Worm (Caenorhabditis elegans): Measurements from ENCODE around the gene F39F10.3.

Gene F39F10.3

DNA sequence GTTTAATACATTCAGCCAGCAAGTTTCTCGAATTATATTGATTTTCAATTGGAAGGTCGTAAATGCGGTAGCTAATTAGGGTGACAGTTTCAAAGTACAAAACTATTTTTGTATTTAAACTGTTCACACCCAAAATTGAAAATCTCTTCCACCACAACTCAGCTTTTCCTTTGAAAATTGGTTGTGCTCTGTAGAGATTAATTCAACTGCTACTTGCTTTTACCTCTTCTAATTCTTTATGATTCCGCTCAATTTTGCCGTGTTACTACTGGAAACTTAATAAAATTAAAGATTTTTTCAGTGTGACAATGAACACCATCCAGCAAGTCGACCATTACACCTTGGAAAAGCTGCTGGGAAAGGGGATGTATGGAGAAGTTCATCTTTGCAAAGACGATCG is at the start of gene F39F10.3:
TSS of gene F39F10.3 (plus strand) at position 301 of the 400 bp plus-strand sequence.
- TF ChIP-seq nhr-12 (tag; optimal IDR thresholded peaks at IDR 0.05) (no peak), blmp-1 (tag; optimal IDR thresholded peaks at IDR 0.05) (no peak), nhr-90 (tag; optimal IDR thresholded peaks at IDR 0.05; ENCODE audit: poor library complexity) (no peak), unc-130 (tag; optimal IDR thresholded peaks at IDR 0.05) (no peak), ama-1 (optimal IDR thresholded peaks at IDR 0.05) (no peak), nhr-47 (tag; optimal IDR thresholded peaks at IDR 0.05) (no peak), nhr-19 (GFP tag; conservative IDR thresholded peaks at IDR 0.05) (no peak), lin-39 (tag; optimal IDR thresholded peaks at IDR 0.05) (no peak), nhr-28 (tag; optimal IDR thresholded peaks at IDR 0.05) (no peak), mef-2 (tag; optimal IDR thresholded peaks at IDR 0.05) (no peak)

DNA sequence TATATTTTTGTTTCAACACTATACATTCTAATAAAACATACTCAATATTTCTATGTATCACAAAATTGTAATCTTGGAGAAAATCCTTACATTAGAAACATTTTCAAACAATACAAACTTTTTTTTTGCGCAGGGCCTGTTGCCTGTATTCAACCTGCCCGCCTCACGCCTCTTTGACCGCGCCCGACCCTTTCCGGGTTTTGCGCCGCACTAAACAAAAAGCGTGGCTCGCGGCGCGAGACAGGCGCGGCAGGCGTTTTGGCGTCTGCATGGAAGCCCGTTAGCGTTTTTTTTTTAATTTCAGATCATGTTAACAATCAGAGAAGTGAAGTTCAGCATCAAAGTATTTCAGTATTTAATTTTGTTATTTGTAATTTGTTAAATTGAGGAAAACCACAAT is 48.8 kb upstream of the F39F10.3 start:
- TF ChIP-seq efl-1 (optimal IDR thresholded peaks at IDR 0.05), result no peak
- TF ChIP-seq efl-1 (GFP tag; optimal IDR thresholded peaks at IDR 0.05 in 1 of 2), result no peak
- no peak for TF ChIP-seq lin-15B (tag; optimal IDR thresholded peaks at IDR 0.05)
- TF ChIP-seq F16B12.6 (tag; optimal IDR thresholded peaks at IDR 0.05), result no peak
- no peak for TF ChIP-seq unc-86 (tag; optimal IDR thresholded peaks at IDR 0.05)
- TF ChIP-seq nhr-47 (tag; optimal IDR thresholded peaks at IDR 0.05), result no peak
- no peak for TF ChIP-seq unc-98 (GFP tag; IDR thresholded peaks at IDR 0.05)
- TF ChIP-seq ceh-88 (GFP tag; IDR thresholded peaks at IDR 0.05), result no peak
- TF ChIP-seq zip-4 (GFP tag; optimal IDR thresholded peaks at IDR 0.05), result no peak
- TF ChIP-seq lin-39 (tag; optimal IDR thresholded peaks at IDR 0.05), result no peak
- TF ChIP-seq mef-2 (tag; optimal IDR thresholded peaks at IDR 0.05), result no peak
- no peak for TF ChIP-seq C34B4.2 (tag; optimal IDR thresholded peaks at IDR 0.05)
- no peak for TF ChIP-seq ceh-8 (GFP tag; optimal IDR thresholded peaks at IDR 0.05)
- TF ChIP-seq lir-3 (tag; optimal IDR thresholded peaks at IDR 0.05; ENCODE audit: poor library complexity), result no peak

DNA sequence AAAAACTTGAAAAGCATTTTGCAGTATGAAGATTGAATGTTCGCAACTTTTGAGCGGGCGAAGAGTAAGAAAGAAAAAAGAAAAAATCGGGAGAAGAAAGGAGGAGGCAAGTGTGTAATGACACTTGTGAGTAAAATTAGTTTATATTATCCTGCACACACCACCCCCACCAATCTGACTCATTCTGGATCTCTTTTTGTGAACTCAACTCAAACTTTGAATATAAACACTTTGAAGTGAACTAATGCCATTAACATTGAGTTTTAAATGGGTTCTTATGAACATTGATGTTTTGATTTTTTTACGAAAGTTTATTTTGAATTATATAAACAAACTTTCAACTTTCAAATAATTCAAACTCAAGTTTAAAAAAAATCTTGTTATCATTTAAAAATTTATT is 46.9 kb upstream of the F39F10.3 start, which contains the start of gene F41G4.8:
TSS of gene F41G4.8 (minus strand) at position 101 of the 400 bp plus-strand sequence.
- no peak for TF ChIP-seq lin-13 (GFP tag; optimal IDR thresholded peaks at IDR 0.05)
- no peak for TF ChIP-seq elt-3 (tag; optimal IDR thresholded peaks at IDR 0.05)
- TF ChIP-seq hlh-17 (GFP tag; optimal IDR thresholded peaks at IDR 0.05; ENCODE audit: borderline replicate concordance), result no peak
- no peak for TF ChIP-seq mep-1 (tag; optimal IDR thresholded peaks at IDR 0.05)
- no peak for TF ChIP-seq mab-9 (GFP tag; IDR thresholded peaks at IDR 0.05)
- no peak for TF ChIP-seq nhr-237 (tag; optimal IDR thresholded peaks at IDR 0.05)
- no peak for TF ChIP-seq efl-1 (optimal IDR thresholded peaks at IDR 0.05)
- no peak for TF ChIP-seq efl-1 (GFP tag; optimal IDR thresholded peaks at IDR 0.05 in 1 of 2)
- no peak for TF ChIP-seq elt-2 (tag; optimal IDR thresholded peaks at IDR 0.05)
- TF ChIP-seq blmp-1 (tag; optimal IDR thresholded peaks at IDR 0.05), result no peak
- no peak for TF ChIP-seq aly-2 (tag; optimal IDR thresholded peaks at IDR 0.05)
- TF ChIP-seq F16B12.6 (tag; optimal IDR thresholded peaks at IDR 0.05), result no peak
- TF ChIP-seq nhr-20 (tag; optimal IDR thresholded peaks at IDR 0.05), result no peak
- TF ChIP-seq pqm-1 (tag; optimal IDR thresholded peaks at IDR 0.05), result no peak
- no peak for TF ChIP-seq jun-1 (tag; optimal IDR thresholded peaks at IDR 0.05)
- TF ChIP-seq grh-1 (GFP tag; IDR thresholded peaks at IDR 0.05), result no peak

DNA sequence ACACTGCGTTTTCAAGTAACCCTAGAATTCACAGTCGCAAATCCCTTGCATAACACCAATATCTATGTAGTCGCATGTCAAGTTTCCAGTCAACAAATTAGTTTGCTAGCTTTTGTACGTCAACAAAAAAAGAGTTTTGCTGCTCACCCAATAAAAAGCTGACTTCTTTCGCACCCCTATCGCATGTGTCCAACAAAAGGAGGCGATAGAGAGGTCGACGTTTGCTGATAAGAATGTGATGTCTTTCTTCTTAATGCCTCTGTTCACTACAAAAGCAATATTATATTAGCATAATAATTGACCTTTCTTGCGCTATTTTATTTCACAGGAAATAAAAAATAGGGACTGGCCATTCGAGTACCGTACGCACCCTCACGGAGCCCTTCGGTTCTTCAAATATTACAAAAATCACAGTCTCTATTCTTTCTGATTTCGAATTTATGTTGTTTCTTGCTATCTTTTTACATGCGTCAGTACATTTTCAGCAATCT is 31.8 kb upstream of the F39F10.3 start, which contains the start of gene T20F7.3:
TSS of gene T20F7.3 (plus strand) at position 441 of the 491 bp plus-strand sequence.
- TF ChIP-seq elt-2 (tag; optimal IDR thresholded peaks at IDR 0.05) (peak; percentile 33), ama-1 (optimal IDR thresholded peaks at IDR 0.05) (no peak)

DNA sequence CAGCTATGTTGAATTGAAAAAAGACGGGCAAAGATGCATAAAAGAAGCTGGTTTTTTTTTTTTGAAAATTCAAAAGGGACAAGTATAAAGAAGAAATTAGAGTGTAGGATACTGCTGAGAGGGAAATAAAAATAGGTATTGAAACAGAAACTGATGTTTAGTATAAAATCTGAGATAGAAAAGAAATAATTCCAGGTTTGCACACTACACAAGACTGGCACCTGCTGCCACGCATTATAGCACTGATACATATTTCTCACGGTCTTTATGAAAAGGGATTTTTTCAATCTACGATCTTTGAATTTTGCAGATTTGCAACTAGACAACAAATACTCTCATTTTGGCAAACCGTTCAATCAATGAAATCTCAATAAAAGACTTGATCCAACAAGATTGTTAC is 28.5 kb upstream of the F39F10.3 start:
- TF ChIP-seq lin-15B (tag; optimal IDR thresholded peaks at IDR 0.05) (no peak), skn-1 (tag; optimal IDR thresholded peaks at IDR 0.05) (no peak), unc-62 (GFP tag; optimal IDR thresholded peaks at IDR 0.05) (no peak), F16B12.6 (tag; optimal IDR thresholded peaks at IDR 0.05) (no peak), aly-2 (tag; optimal IDR thresholded peaks at IDR 0.05) (no peak), ceh-88 (GFP tag; IDR thresholded peaks at IDR 0.05) (no peak)

Measured in whole organism, L1 larva.